Worm (Caenorhabditis elegans): ENCODE data around the gene magu-4.

- no peak for TF ChIP-seq mes-2 (tag; optimal IDR thresholded peaks at IDR 0.05; ENCODE audit: poor library complexity, severe bottlenecking)
- TF ChIP-seq skn-1 (tag; optimal IDR thresholded peaks at IDR 0.05), result no peak
- no peak for TF ChIP-seq unc-39 (tag; optimal IDR thresholded peaks at IDR 0.05)
- TF ChIP-seq F26F4.8 (GFP tag; conservative IDR thresholded peaks at IDR 0.05), result no peak
- TF ChIP-seq lim-7 (GFP tag; IDR thresholded peaks at IDR 0.05), result no peak
Measured at ce11 chrIV:10026129-10026528, 16.6 kb downstream of the magu-4 start.
